Fruit fly (Drosophila melanogaster) whole organism, prepupa: ENCODE data around the gene Jig.

Source experiments
- CG10669 ChIP-seq: fragments of 200-800 bp; sonication (Bioruptor generic); optimal IDR thresholded peaks from 3 replicates; lab custom pipeline; 2018; ENCODE audit warnings: missing biosample characterization, mild to moderate bottlenecking, missing genetic modification characterization, moderate library complexity
- CG15336 ChIP-seq: fragments of 200-800 bp; sonication (Bioruptor generic); IDR thresholded peaks from 2 replicates; pipeline ENCODE4 v1.3.6; 2022; ENCODE audit warnings: missing biosample characterization, missing genetic modification characterization
- CG1621 ChIP-seq: fragments of 200-800 bp; sonication (Bioruptor generic); optimal IDR thresholded peaks from 3 replicates; lab custom pipeline; 2018; ENCODE audit warnings: missing biosample characterization, mild to moderate bottlenecking, missing genetic modification characterization
- CG16779 ChIP-seq: fragments of 200-800 bp; sonication (Bioruptor generic); optimal IDR thresholded peaks from 3 replicates; lab custom pipeline; 2017; ENCODE audit warnings: missing biosample characterization, mild to moderate bottlenecking, missing genetic modification characterization
- CG3032 ChIP-seq: fragments of 200-800 bp; optimal IDR thresholded peaks from 2 replicates; lab custom pipeline; 2019; ENCODE audit warnings: missing biosample characterization, mild to moderate bottlenecking, missing genetic modification characterization, moderate library complexity
- CG31627 ChIP-seq: fragments of 200-800 bp; sonication (Bioruptor generic); optimal IDR thresholded peaks from 3 replicates; lab custom pipeline; 2016; ENCODE audit warnings: missing biosample characterization, missing genetic modification characterization
- CG34406 ChIP-seq: fragments of 200-800 bp; sonication (Bioruptor generic); optimal IDR thresholded peaks from 3 replicates; lab custom pipeline; 2016; ENCODE audit warnings: missing biosample characterization, missing genetic modification characterization
- CG3919 ChIP-seq: fragments of 200-800 bp; sonication (Bioruptor generic); optimal IDR thresholded peaks from 3 replicates; lab custom pipeline; 2016; ENCODE audit warnings: missing biosample characterization, missing genetic modification characterization
- CG4318 ChIP-seq: fragments of 200-800 bp; sonication (Bioruptor generic); optimal IDR thresholded peaks from 3 replicates; lab custom pipeline; 2017; ENCODE audit warnings: missing biosample characterization, mild to moderate bottlenecking, missing genetic modification characterization
- CG6792 ChIP-seq: fragments of 200-800 bp; sonication (Bioruptor generic); optimal IDR thresholded peaks from 3 replicates; lab custom pipeline; 2016; ENCODE audit warnings: missing biosample characterization, missing genetic modification characterization
- CG6808 ChIP-seq: fragments of 200-800 bp; sonication (Bioruptor generic); optimal IDR thresholded peaks from 3 replicates; lab custom pipeline; 2017; ENCODE audit warnings: missing biosample characterization, missing genetic modification characterization, mild to moderate bottlenecking, moderate library complexity, missing genetic modification reagents
- CG7368 ChIP-seq: fragments of 200-800 bp; sonication (Bioruptor generic); optimal IDR thresholded peaks from 3 replicates; lab custom pipeline; 2016; ENCODE audit warnings: missing biosample characterization, missing genetic modification characterization
- CG8319 ChIP-seq: fragments of 200-800 bp; sonication (Bioruptor generic); optimal IDR thresholded peaks from 3 replicates; lab custom pipeline; 2016; ENCODE audit warnings: missing biosample characterization, missing genetic modification characterization
- Eip78C ChIP-seq: fragments of 200-800 bp; sonication (Bioruptor generic); peaks from one replicate; lab custom pipeline; 2016; ENCODE audit warnings: missing biosample characterization, missing genetic modification characterization
- Ets21C ChIP-seq: fragments of 200-800 bp; sonication (Bioruptor generic); optimal IDR thresholded peaks from 3 replicates; lab custom pipeline; 2016; ENCODE audit warnings: missing biosample characterization, missing genetic modification characterization
- Ets96B ChIP-seq: fragments of 200-800 bp; optimal IDR thresholded peaks from 2 replicates; lab custom pipeline; 2019; ENCODE audit warnings: missing biosample characterization, mild to moderate bottlenecking, missing genetic modification characterization, moderate library complexity
- Gug ChIP-seq: fragments of 200-800 bp; sonication (Bioruptor generic); IDR thresholded peaks from 2 replicates; pipeline ENCODE4 v1.3.6; 2022; ENCODE audit warnings: missing biosample characterization, missing genetic modification characterization
- Hr39 ChIP-seq: fragments of 200-800 bp; sonication (Bioruptor generic); optimal IDR thresholded peaks from 2 replicates; lab custom pipeline; 2016; ENCODE audit warnings: missing biosample characterization, missing genetic modification characterization
- Met ChIP-seq: fragments of 200-800 bp; sonication (Bioruptor generic); optimal IDR thresholded peaks from 3 replicates; lab custom pipeline; 2016; ENCODE audit warnings: missing biosample characterization, missing genetic modification characterization
- OdsH ChIP-seq: fragments of 200-800 bp; sonication (Bioruptor generic); optimal IDR thresholded peaks from 3 replicates; lab custom pipeline; 2016; ENCODE audit warnings: missing biosample characterization, missing genetic modification characterization
- Sox14 ChIP-seq: fragments of 200-800 bp; sonication (Bioruptor generic); optimal IDR thresholded peaks from 3 replicates; lab custom pipeline; 2016; ENCODE audit warnings: missing biosample characterization, missing genetic modification characterization
- achi ChIP-seq: fragments of 200-800 bp; sonication (Bioruptor generic); optimal IDR thresholded peaks from 3 replicates; lab custom pipeline; 2016; ENCODE audit warnings: missing biosample characterization, missing genetic modification characterization
- acj6 ChIP-seq: fragments of 200-800 bp; sonication (Bioruptor generic); optimal IDR thresholded peaks from 3 replicates; lab custom pipeline; 2016; ENCODE audit warnings: missing biosample characterization, missing genetic modification characterization
- dac ChIP-seq: fragments of 200-800 bp; sonication (Bioruptor generic); optimal IDR thresholded peaks from 2 replicates; lab custom pipeline; 2017; ENCODE audit warnings: missing biosample characterization, mild to moderate bottlenecking, missing genetic modification characterization
- dsx ChIP-seq: fragments of 200-800 bp; optimal IDR thresholded peaks from 3 replicates; lab custom pipeline; 2019; ENCODE audit warnings: missing biosample characterization, mild to moderate bottlenecking, missing genetic modification characterization, moderate library complexity; ENCODE audit not compliant: poor library complexity, severe bottlenecking
- esn ChIP-seq: fragments of 200-800 bp; sonication (Bioruptor generic); optimal IDR thresholded peaks from 2 replicates; lab custom pipeline; 2016; ENCODE audit warnings: missing biosample characterization, mild to moderate bottlenecking, missing genetic modification characterization, moderate library complexity
- fd59A ChIP-seq: fragments of 200-800 bp; sonication (Bioruptor generic); optimal IDR thresholded peaks from 2 replicates; lab custom pipeline; 2017; ENCODE audit warnings: missing biosample characterization, mild to moderate bottlenecking, missing genetic modification characterization, missing genetic modification reagents
- fd85E ChIP-seq: fragments of 200-800 bp; sonication (Bioruptor generic); optimal IDR thresholded peaks from 3 replicates; lab custom pipeline; 2016; ENCODE audit warnings: missing biosample characterization, missing genetic modification characterization
- fkh ChIP-seq: fragments of 200-800 bp; sonication (Bioruptor generic); optimal IDR thresholded peaks from 3 replicates; lab custom pipeline; 2017; ENCODE audit warnings: missing biosample characterization, mild to moderate bottlenecking, missing genetic modification characterization, moderate library complexity
- salr ChIP-seq, 2 experiments: fragments of 200-800 bp; sonication (Bioruptor generic); optimal IDR thresholded peaks; 3 replicates each; lab custom pipeline; 2016 to 2018; ENCODE audit warnings: missing biosample characterization in 2 of 2, missing genetic modification characterization in 2 of 2, mild to moderate bottlenecking in 1 of 2
- spab ChIP-seq: fragments of 200-800 bp; sonication (Bioruptor generic); optimal IDR thresholded peaks from 2 replicates; lab custom pipeline; 2017; ENCODE audit warnings: missing biosample characterization, mild to moderate bottlenecking, missing genetic modification characterization, missing genetic modification reagents
- ss ChIP-seq, 2 experiments: fragments of 200-800 bp; sonication (Bioruptor generic); optimal IDR thresholded peaks; 2 replicates in 1 of 2; 3 replicates in 1 of 2; lab custom pipeline; 2017 to 2018; ENCODE audit warnings: mild to moderate bottlenecking in 2 of 2, missing biosample characterization in 2 of 2, missing genetic modification characterization in 2 of 2, moderate library complexity in 1 of 2
- svp ChIP-seq: fragments of 200-800 bp; sonication (Bioruptor generic); peaks from one replicate; lab custom pipeline; 2016; ENCODE audit warnings: missing biosample characterization, missing genetic modification characterization
- topi ChIP-seq: fragments of 200-800 bp; sonication (Bioruptor generic); optimal IDR thresholded peaks from 3 replicates; lab custom pipeline; 2016; ENCODE audit warnings: missing biosample characterization, missing genetic modification characterization
- vri ChIP-seq: fragments of 200-800 bp; sonication (Bioruptor generic); optimal IDR thresholded peaks from 3 replicates; lab custom pipeline; 2016; ENCODE audit warnings: missing biosample characterization, mild to moderate bottlenecking, missing genetic modification characterization

Gene Jig

dm6 chr3R:14511123-14511908, 49.4 kb upstream of the Jig start, which contains the start of the genes HtrA2 and mRpL11 (continued):
- no peak for TF ChIP-seq CG6808 (GFP tag; lab: Kevin White, UChicago)
- no peak for TF ChIP-seq CG7368 (GFP tag; lab: Kevin White, UChicago)
- peak; percentile 70 for TF ChIP-seq Sox14 (GFP tag; lab: Kevin White, UChicago)
- peak; percentile 16 for TF ChIP-seq achi (GFP tag; lab: Kevin White, UChicago)
- TF ChIP-seq CG6792 (GFP tag; lab: Kevin White, UChicago) = no peak
- no peak for TF ChIP-seq dac
- TF ChIP-seq esn = peak; percentile 60
- TF ChIP-seq OdsH = peak; percentile 37
- no peak for TF ChIP-seq CG16779 (tag; lab: Kevin White, UChicago)
- TF ChIP-seq dsx (GFP tag; lab: Kevin White, UChicago) = no peak
- TF ChIP-seq Hr39 (GFP tag; lab: Kevin White, UChicago) = peak; percentile 65
- TF ChIP-seq Gug = no peak
- no peak for TF ChIP-seq ss (GFP tag; optimal IDR thresholded peaks at IDR 0.05; lab: Kevin White, UChicago)

- TF ChIP-seq Eip78C (GFP tag; lab: Kevin White, UChicago) (peak; percentile 46), CG4318 (no peak), fkh (GFP tag; lab: Kevin White, UChicago) (peak; percentile 83)
Observed at dm6 chr3R:14513420-14513819, 47.3 kb upstream of the Jig start, which contains the start of gene CG8461. CG8461 (minus strand) TSS chr3R:14513637.

- TF ChIP-seq topi (GFP tag; lab: Kevin White, UChicago) (no peak), ss (GFP tag; optimal IDR thresholded peaks at IDR 0.05; lab: Kevin White, UChicago) (no peak), Eip78C (GFP tag; lab: Kevin White, UChicago) (no peak), fkh (GFP tag; lab: Kevin White, UChicago) (no peak), spab (GFP tag; lab: Kevin White, UChicago) (no peak), Ets96B (tag; lab: Kevin White, UChicago) (no peak), CG8319 (GFP tag; lab: Kevin White, UChicago) (no peak), CG31627 (no peak), svp (GFP tag; lab: Kevin White, UChicago) (no peak), fd85E (GFP tag; lab: Kevin White, UChicago) (no peak), CG1621 (tag; lab: Kevin White, UChicago) (no peak), CG6792 (GFP tag; lab: Kevin White, UChicago) (no peak), Sox14 (GFP tag; lab: Kevin White, UChicago) (no peak), acj6 (GFP tag; lab: Kevin White, UChicago) (no peak), vri (no peak), CG34406 (GFP tag; lab: Kevin White, UChicago) (no peak), Hr39 (GFP tag; lab: Kevin White, UChicago) (no peak)
Observed at dm6 chr3R:14516742-14517141, 44.0 kb upstream of the Jig start, which contains the start of gene CG34273. CG34273 (plus strand) TSS chr3R:14517042.

- TF ChIP-seq Ets21C (GFP tag; lab: Kevin White, UChicago) (no peak), fd85E (GFP tag; lab: Kevin White, UChicago) (no peak), CG3919 (GFP tag; lab: Kevin White, UChicago) (no peak), CG3032 (tag; lab: Kevin White, UChicago) (no peak), svp (GFP tag; lab: Kevin White, UChicago) (no peak), Ets96B (tag; lab: Kevin White, UChicago) (no peak), CG10669 (GFP tag; lab: Kevin White, UChicago) (no peak), CG15336 (GFP tag; lab: Robert Waterston, UW) (no peak), dsx (GFP tag; lab: Kevin White, UChicago) (no peak), fd59A (GFP tag; lab: Kevin White, UChicago) (no peak), Eip78C (GFP tag; lab: Kevin White, UChicago) (no peak), Met (no peak), salr (GFP tag; optimal IDR thresholded peaks at IDR 0.05; lab: Kevin White, UChicago) (no peak), Hr39 (GFP tag; lab: Kevin White, UChicago) (no peak)
Observed at dm6 chr3R:14520749-14521148, 40.0 kb upstream of the Jig start, which contains the start of gene Cyp313a1. Cyp313a1 (plus strand) TSS chr3R:14521049.
